Fruit fly (Drosophila melanogaster) whole organism, embryonic: ENCODE results near the gene Nadsyn.

ENCODE experiments used
- Aef1 ChIP-seq: fragments of 200-800 bp; sonication (Bioruptor generic); IDR thresholded peaks from 3 replicates; pipeline ENCODE4 v1.3.6; 2022; ENCODE audit warnings: missing biosample characterization, missing genetic modification characterization
- Asciz ChIP-seq: fragments of 200-800 bp; sonication (Bioruptor generic); optimal IDR thresholded peaks from 2 replicates; lab custom pipeline; 2017; ENCODE audit warnings: missing biosample characterization, mild to moderate bottlenecking, missing genetic modification characterization, missing genetic modification reagents
- Atf-2 ChIP-seq: fragments of 200-800 bp; sonication (Bioruptor generic); optimal IDR thresholded peaks from 2 replicates; lab custom pipeline; 2016; ENCODE audit warnings: missing biosample characterization, missing genetic modification characterization
- Awh ChIP-seq: fragments of 200-800 bp; sonication (Bioruptor generic); IDR thresholded peaks from 2 replicates; pipeline ENCODE4, ENCODE4 v1.3.6; 2022; ENCODE audit warnings: missing biosample characterization, missing genetic modification characterization
- Bdp1 ChIP-seq: fragments of 200-800 bp; sonication (Bioruptor generic); optimal IDR thresholded peaks from 3 replicates; lab custom pipeline; 2016; ENCODE audit warnings: missing biosample characterization, missing genetic modification characterization
- Bteb2 ChIP-seq: fragments of 200-800 bp; sonication (Bioruptor generic); optimal IDR thresholded peaks from 2 replicates; lab custom pipeline; 2016; ENCODE audit warnings: missing biosample characterization, missing genetic modification characterization
- CG11247 ChIP-seq: fragments of 200-800 bp; sonication (Bioruptor generic); IDR thresholded peaks from 2 replicates; pipeline ENCODE4 v1.3.6; 2022; ENCODE audit warnings: missing biosample characterization, missing genetic modification characterization
- CG11504 ChIP-seq: fragments of 200-800 bp; sonication (Bioruptor generic); optimal IDR thresholded peaks from 3 replicates; lab custom pipeline; 2019; ENCODE audit warnings: missing biosample characterization, mild to moderate bottlenecking, missing genetic modification characterization, moderate library complexity
- CG12942 ChIP-seq: fragments of 200-800 bp; sonication (Bioruptor generic); optimal IDR thresholded peaks from 3 replicates; lab custom pipeline; 2016; ENCODE audit warnings: missing biosample characterization, missing genetic modification characterization
- CG13424 ChIP-seq: fragments of 200-800 bp; sonication (Bioruptor generic); optimal IDR thresholded peaks from 2 replicates; lab custom pipeline; 2019; ENCODE audit warnings: missing biosample characterization, mild to moderate bottlenecking, missing genetic modification characterization, moderate library complexity
- CG13624 ChIP-seq: fragments of 200-800 bp; sonication (Bioruptor generic); optimal IDR thresholded peaks from 2 replicates; lab custom pipeline; 2016; ENCODE audit warnings: missing biosample characterization, missing genetic modification characterization
- CG14710 ChIP-seq: fragments of 200-800 bp; sonication (Bioruptor generic); optimal IDR thresholded peaks from 3 replicates; lab custom pipeline; 2019; ENCODE audit warnings: missing biosample characterization, mild to moderate bottlenecking, missing genetic modification characterization, moderate library complexity
- CG15479 ChIP-seq: fragments of 200-800 bp; sonication (Bioruptor generic); optimal IDR thresholded peaks from 3 replicates; lab custom pipeline; 2019; ENCODE audit warnings: missing biosample characterization, mild to moderate bottlenecking, missing genetic modification characterization, moderate library complexity
- CG1603 ChIP-seq: fragments of 200-800 bp; sonication (Bioruptor generic); optimal IDR thresholded peaks from 2 replicates; lab custom pipeline; 2019; ENCODE audit warnings: missing biosample characterization, mild to moderate bottlenecking, missing genetic modification characterization, moderate library complexity
- CG17359 ChIP-seq: fragments of 200-800 bp; sonication (Bioruptor generic); optimal IDR thresholded peaks from 3 replicates; lab custom pipeline; 2018; ENCODE audit warnings: missing biosample characterization, mild to moderate bottlenecking, missing genetic modification characterization, moderate library complexity
- CG17361 ChIP-seq: fragments of 200-800 bp; sonication (Bioruptor generic); IDR thresholded peaks from 3 replicates; pipeline ENCODE4 v1.3.6; 2022; ENCODE audit warnings: missing biosample characterization, missing genetic modification characterization
- CG17829 ChIP-seq: fragments of 200-800 bp; optimal IDR thresholded peaks from 2 replicates; lab custom pipeline; 2019; ENCODE audit warnings: missing biosample characterization, mild to moderate bottlenecking, missing genetic modification characterization, moderate library complexity
- CG30403 ChIP-seq: fragments of 200-800 bp; sonication (Bioruptor generic); optimal IDR thresholded peaks from 3 replicates; lab custom pipeline; 2016; ENCODE audit warnings: missing biosample characterization, missing genetic modification characterization
- CG31224 ChIP-seq: fragments of 200-800 bp; sonication (Bioruptor generic); IDR thresholded peaks from 2 replicates; pipeline ENCODE4 v1.3.6; 2022; ENCODE audit warnings: missing biosample characterization, missing genetic modification characterization
- CG6813 ChIP-seq: fragments of 200-800 bp; sonication (Bioruptor generic); optimal IDR thresholded peaks from 2 replicates; lab custom pipeline; 2017; ENCODE audit warnings: missing biosample characterization, missing genetic modification characterization, mild to moderate bottlenecking, moderate library complexity, missing genetic modification reagents
- CG6854 ChIP-seq: fragments of 200-800 bp; sonication (Bioruptor generic); optimal IDR thresholded peaks from 3 replicates; lab custom pipeline; 2017; ENCODE audit warnings: missing biosample characterization, mild to moderate bottlenecking, missing genetic modification characterization
- CG9817 ChIP-seq: fragments of 200-800 bp; sonication (Bioruptor generic); optimal IDR thresholded peaks from 2 replicates; lab custom pipeline; 2018; ENCODE audit warnings: missing biosample characterization, mild to moderate bottlenecking, missing genetic modification characterization, moderate library complexity
- CoRest ChIP-seq: fragments of 200-800 bp; sonication (Bioruptor generic); optimal IDR thresholded peaks from 3 replicates; lab custom pipeline; 2018; ENCODE audit warnings: missing biosample characterization, mild to moderate bottlenecking, missing genetic modification characterization, moderate library complexity
- Dip2 ChIP-seq: fragments of 200-800 bp; sonication (Bioruptor generic); IDR thresholded peaks from 2 replicates; pipeline ENCODE4 v1.3.6; 2022; ENCODE audit warnings: missing biosample characterization, missing genetic modification characterization
- Doc2 ChIP-seq: fragments of 200-800 bp; sonication (Bioruptor generic); IDR thresholded peaks from 2 replicates; pipeline ENCODE4 v1.3.6; 2022; ENCODE audit warnings: missing biosample characterization, missing genetic modification characterization
- Drgx ChIP-seq: fragments of 200-800 bp; sonication (Bioruptor generic); IDR thresholded peaks from 2 replicates; pipeline ENCODE4 v1.3.6; 2022; ENCODE audit warnings: missing biosample characterization, missing genetic modification characterization
- Ets65A ChIP-seq: fragments of 200-800 bp; sonication (Bioruptor generic); peaks from one replicate; lab custom pipeline; 2016; ENCODE audit warnings: missing biosample characterization, missing genetic modification characterization
- Gug ChIP-seq: fragments of 200-800 bp; sonication (Bioruptor generic); IDR thresholded peaks from 4 replicates; pipeline ENCODE4 v1.3.6; 2022; ENCODE audit warnings: missing biosample characterization, missing genetic modification characterization
- HHEX ChIP-seq: fragments of 200-800 bp; sonication (Bioruptor generic); optimal IDR thresholded peaks from 3 replicates; lab custom pipeline; 2017; ENCODE audit warnings: missing biosample characterization, mild to moderate bottlenecking, missing genetic modification characterization, missing genetic modification reagents
- HLH3B ChIP-seq: fragments of 200-800 bp; sonication (Bioruptor generic); IDR thresholded peaks from 2 replicates; pipeline ENCODE4 v1.3.6; 2022; ENCODE audit warnings: missing biosample characterization, missing genetic modification characterization
- Hsf ChIP-seq: fragments of 200-800 bp; sonication (Bioruptor generic); optimal IDR thresholded peaks from 3 replicates; lab custom pipeline; 2016; ENCODE audit warnings: missing biosample characterization, missing genetic modification characterization
- Opbp ChIP-seq: fragments of 200-800 bp; sonication (Bioruptor generic); IDR thresholded peaks from 3 replicates; pipeline ENCODE4 v1.3.6; 2022; ENCODE audit warnings: missing biosample characterization, missing genetic modification characterization; ENCODE audit not compliant: partially characterized antibody
- Pdp1 ChIP-seq, 2 experiments: fragments of 200-800 bp; sonication (Bioruptor generic); optimal IDR thresholded peaks; 3 replicates each; lab custom pipeline; 2016; ENCODE audit warnings: missing biosample characterization in 2 of 2, missing genetic modification characterization in 2 of 2, mild to moderate bottlenecking in 1 of 2, moderate library complexity in 1 of 2
- Sry-δ ChIP-seq: fragments of 200-800 bp; sonication (Bioruptor generic); optimal IDR thresholded peaks from 2 replicates; lab custom pipeline; 2016; ENCODE audit warnings: missing biosample characterization, missing genetic modification characterization
- Stat92E ChIP-seq, 3 experiments: fragments of >200 bp in 2 of 3; fragments of 200-800 bp in 1 of 3; sonication (Bioruptor generic) in 1 of 3; optimal IDR thresholded peaks; 2 replicates each; lab custom pipeline; 2017 to 2019; ENCODE audit warnings: missing biosample characterization in 3 of 3, missing genetic modification characterization in 3 of 3, mild to moderate bottlenecking in 1 of 3, moderate library complexity in 1 of 3
- Taf1 ChIP-seq: fragments of 200-800 bp; sonication (Bioruptor generic); IDR thresholded peaks from 2 replicates; pipeline ENCODE4 v1.3.6; 2022; ENCODE audit warnings: missing biosample characterization, missing genetic modification characterization
- dmrt99B ChIP-seq: fragments of 200-800 bp; sonication (Bioruptor generic); optimal IDR thresholded peaks from 2 replicates; lab custom pipeline; 2018; ENCODE audit warnings: missing biosample characterization, mild to moderate bottlenecking, missing genetic modification characterization, moderate library complexity
- dysf ChIP-seq: fragments of 200-800 bp; sonication (Bioruptor generic); IDR thresholded peaks from 3 replicates; pipeline ENCODE4 v1.3.6; 2022; ENCODE audit warnings: missing biosample characterization, missing genetic modification characterization
- emc ChIP-seq: fragments of 200-800 bp; sonication (Bioruptor generic); optimal IDR thresholded peaks from 2 replicates; lab custom pipeline; 2016; ENCODE audit warnings: missing biosample characterization, missing genetic modification characterization
- gsb-n ChIP-seq: fragments of 200-800 bp; sonication (Bioruptor generic); optimal IDR thresholded peaks from 3 replicates; lab custom pipeline; 2018; ENCODE audit warnings: missing biosample characterization, mild to moderate bottlenecking, missing genetic modification characterization
- h ChIP-seq: fragments of >200 bp; optimal IDR thresholded peaks from 2 replicates; lab custom pipeline; 2017
- kah ChIP-seq: fragments of 200-800 bp; sonication (Bioruptor generic); optimal IDR thresholded peaks from 2 replicates; lab custom pipeline; 2018; ENCODE audit warnings: missing biosample characterization, mild to moderate bottlenecking, missing genetic modification characterization
- nau ChIP-seq: fragments of 200-800 bp; sonication (Bioruptor generic); optimal IDR thresholded peaks from 3 replicates; lab custom pipeline; 2017; ENCODE audit warnings: missing biosample characterization, mild to moderate bottlenecking, missing genetic modification characterization, missing genetic modification reagents
- org-1 ChIP-seq: fragments of 200-800 bp; sonication (Bioruptor generic); optimal IDR thresholded peaks from 2 replicates; lab custom pipeline; 2017; ENCODE audit warnings: missing biosample characterization, missing genetic modification characterization
- peb ChIP-seq: fragments of 200-800 bp; sonication (Bioruptor generic); IDR thresholded peaks from 2 replicates; pipeline ENCODE4 v1.3.6; 2022; ENCODE audit warnings: missing biosample characterization, missing genetic modification characterization
- phol ChIP-seq: fragments of 200-800 bp; sonication (Bioruptor generic); optimal IDR thresholded peaks from 3 replicates; lab custom pipeline; 2018; ENCODE audit warnings: missing biosample characterization, mild to moderate bottlenecking, missing genetic modification characterization, moderate library complexity
- pita ChIP-seq: fragments of 200-800 bp; sonication (Bioruptor generic); optimal IDR thresholded peaks from 2 replicates; lab custom pipeline; 2017; ENCODE audit warnings: missing biosample characterization, mild to moderate bottlenecking, missing genetic modification characterization
- pnt ChIP-seq: fragments of 200-800 bp; sonication (Bioruptor generic); optimal IDR thresholded peaks from 3 replicates; lab custom pipeline; 2016; ENCODE audit warnings: missing biosample characterization, missing genetic modification characterization
- slp2 ChIP-seq: fragments of 200-800 bp; sonication (Bioruptor generic); optimal IDR thresholded peaks from 2 replicates; lab custom pipeline; 2016; ENCODE audit warnings: missing biosample characterization, missing genetic modification characterization
- tap ChIP-seq: fragments of 200-800 bp; optimal IDR thresholded peaks from 3 replicates; lab custom pipeline; 2019; ENCODE audit warnings: missing biosample characterization, mild to moderate bottlenecking, missing genetic modification characterization, moderate library complexity
- wek ChIP-seq: fragments of 200-800 bp; sonication (Bioruptor generic); optimal IDR thresholded peaks from 3 replicates; lab custom pipeline; 2018; ENCODE audit warnings: missing biosample characterization, mild to moderate bottlenecking, missing genetic modification characterization, moderate library complexity

Nadsyn gene

dm6 chrX:13643961-13644360 is 74.1 kb downstream of the Nadsyn start (continued):
- TF ChIP-seq emc: no peak
- TF ChIP-seq slp2 (GFP tag; lab: Kevin White, UChicago): peak; percentile 15
- TF ChIP-seq Bdp1 (GFP tag; lab: Kevin White, UChicago): peak; percentile 2
- TF ChIP-seq CG17829 (tag; lab: Kevin White, UChicago): peak; percentile 17
- TF ChIP-seq Dip2: no peak
- TF ChIP-seq CG6813 (GFP tag; lab: Kevin White, UChicago): peak; percentile 36
- no peak for TF ChIP-seq wek
- peak; percentile 68 for TF ChIP-seq CG1603
- TF ChIP-seq pnt (GFP tag; lab: Kevin White, UChicago): peak; percentile 46
- TF ChIP-seq CG13624 (GFP tag; lab: Kevin White, UChicago): peak; percentile 23
- peak; percentile 10 for TF ChIP-seq CoRest (tag; lab: Kevin White, UChicago)
- no peak for TF ChIP-seq CG15479 (GFP tag; lab: Kevin White, UChicago)
- peak; percentile 46; the same call in 1 of the 2 replicates for TF ChIP-seq peb
- peak; percentile 54 for TF ChIP-seq CG30403 (GFP tag; lab: Kevin White, UChicago)
- TF ChIP-seq Atf-2: peak; percentile 19
- TF ChIP-seq CG11504: peak; percentile 68
- TF ChIP-seq Hsf (GFP tag; lab: Kevin White, UChicago): peak; percentile 49
- no peak for TF ChIP-seq CG9817 (tag; lab: Kevin White, UChicago)
- peak; percentile 76 for TF ChIP-seq CG17359 (tag; lab: Kevin White, UChicago)
- TF ChIP-seq Awh: 0 out of 2 replicates have a peak, but pooled peaks have one; percentile 32
- TF ChIP-seq CG11247 (GFP tag; lab: Robert Waterston, UW): peak; percentile 65
- TF ChIP-seq dmrt99B: peak; percentile 67
- TF ChIP-seq CG17361: peak; percentile 60
- TF ChIP-seq Bteb2: no peak
- no peak for TF ChIP-seq h
- TF ChIP-seq org-1 (GFP tag; lab: Kevin White, UChicago): peak; percentile 8
- TF ChIP-seq HLH3B: peak; percentile 54
- no peak for TF ChIP-seq CG6854
- 0 out of 2 replicates have a peak, but pooled peaks have one; percentile 9 for TF ChIP-seq Taf1 (GFP tag; lab: Robert Waterston, UW)
- peak; percentile 82 for TF ChIP-seq Ets65A
- TF ChIP-seq CG31224 (GFP tag; lab: Robert Waterston, UW): peak; percentile 21; the same call in 1 of the 2 replicates
- no peak for TF ChIP-seq Doc2 (GFP tag; lab: Robert Waterston, UW)
- TF ChIP-seq Pdp1 (GFP tag; optimal IDR thresholded peaks at IDR 0.05; lab: Kevin White, UChicago): peak; percentile 26 to 61
- peak; percentile 10 for TF ChIP-seq tap
- TF ChIP-seq Asciz (GFP tag; lab: Kevin White, UChicago): peak; percentile 27
- TF ChIP-seq Opbp (GFP tag; lab: Robert Waterston, UW): no peak
- peak; percentile 13 for TF ChIP-seq nau (GFP tag; lab: Kevin White, UChicago)
- peak; percentile 35 for TF ChIP-seq CG13424
- no peak for TF ChIP-seq pita (GFP tag; lab: Kevin White, UChicago)
- TF ChIP-seq CG14710 (tag; lab: Kevin White, UChicago): peak; percentile 51
- TF ChIP-seq CG12942 (GFP tag; lab: Kevin White, UChicago): peak; percentile 11
- peak; percentile 75 for TF ChIP-seq dysf (GFP tag; lab: Robert Waterston, UW)
- TF ChIP-seq HHEX (GFP tag; lab: Kevin White, UChicago): peak; percentile 53
- TF ChIP-seq kah (GFP tag; lab: Kevin White, UChicago): no peak
- TF ChIP-seq Stat92E (GFP tag; optimal IDR thresholded peaks at IDR 0.05; lab: Kevin White, UChicago): no peak
- TF ChIP-seq Sry-δ (GFP tag; lab: Kevin White, UChicago): no peak
- TF ChIP-seq Drgx (GFP tag; lab: Robert Waterston, UW): 0 out of 2 replicates have a peak, but pooled peaks have one; percentile 14
- TF ChIP-seq phol (tag; lab: Kevin White, UChicago): peak; percentile 63
- 0 out of 4 replicates have a peak, but pooled peaks have one; percentile 10 for TF ChIP-seq Gug (GFP tag; lab: Robert Waterston, UW)
- TF ChIP-seq Aef1 (GFP tag; lab: Robert Waterston, UW): peak; percentile 70; the same call in 2 of the 3 replicates
- no peak for TF ChIP-seq gsb-n
